Worm (Caenorhabditis elegans): ENCODE measurements around the gene gcst-1.
A peak's percentile ranks its signal among the peaks of the same experiment; 100 is the strongest.

gcst-1 gene

DNA sequence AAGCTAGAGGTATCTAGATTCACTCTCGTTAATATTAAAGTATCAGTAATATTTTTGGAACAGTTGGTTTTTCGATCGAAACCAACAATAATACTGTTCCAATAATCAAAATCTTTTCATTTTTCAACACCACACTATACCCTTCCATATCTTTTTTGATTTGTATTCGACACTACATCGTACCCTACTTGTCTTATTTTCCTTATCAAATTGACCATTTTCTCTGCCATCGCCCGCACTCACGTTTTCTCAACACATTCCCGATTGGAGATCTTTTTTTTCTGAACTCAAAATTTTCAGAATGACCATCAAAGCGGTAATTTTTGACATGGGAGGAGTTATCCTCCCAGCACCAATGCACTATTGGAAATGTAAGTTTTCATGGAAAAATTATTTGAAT, 34.8 kb downstream of the gcst-1 start, which contains the start of gene acds-10:
Gene acds-10 (plus strand): TSS at position 301 of the 400 bp plus-strand sequence.
- TF ChIP-seq eyg-1 (tag; optimal IDR thresholded peaks at IDR 0.05): no peak
- no peak for TF ChIP-seq lin-11 (tag; optimal IDR thresholded peaks at IDR 0.05)
- TF ChIP-seq ceh-6 (GFP tag; optimal IDR thresholded peaks at IDR 0.05): no peak
- no peak for TF ChIP-seq hlh-13 (GFP tag; optimal IDR thresholded peaks at IDR 0.05)
- no peak for TF ChIP-seq T23F11.4 (GFP tag; optimal IDR thresholded peaks at IDR 0.05)
- TF ChIP-seq C38D4.7 (GFP tag; optimal IDR thresholded peaks at IDR 0.05): no peak
- no peak for TF ChIP-seq elt-4 (tag; optimal IDR thresholded peaks at IDR 0.05)
- TF ChIP-seq ceh-14 (tag; optimal IDR thresholded peaks at IDR 0.05): no peak
- TF ChIP-seq nhr-11 (tag; optimal IDR thresholded peaks at IDR 0.05): no peak
- TF ChIP-seq gmeb-2 (tag; optimal IDR thresholded peaks at IDR 0.05): no peak
- TF ChIP-seq ceh-34 (tag; optimal IDR thresholded peaks at IDR 0.05): no peak
- TF ChIP-seq ref-2 (tag; optimal IDR thresholded peaks at IDR 0.05): no peak
- no peak for TF ChIP-seq elt-2 (tag; optimal IDR thresholded peaks at IDR 0.05)

- TF ChIP-seq che-1 (tag; optimal IDR thresholded peaks at IDR 0.05): no peak
- no peak for TF ChIP-seq C38D4.7 (GFP tag; optimal IDR thresholded peaks at IDR 0.05)
- no peak for TF ChIP-seq npax-4 (tag; optimal IDR thresholded peaks at IDR 0.05)
- TF ChIP-seq sdc-2 (tag; optimal IDR thresholded peaks at IDR 0.05): no peak
- TF ChIP-seq ceh-9 (tag; optimal IDR thresholded peaks at IDR 0.05): no peak
- TF ChIP-seq ceh-34 (tag; optimal IDR thresholded peaks at IDR 0.05): no peak
- TF ChIP-seq ceh-2 (tag; optimal IDR thresholded peaks at IDR 0.05): no peak
These were observed 40.7 kb downstream of the gcst-1 start, which contains the start of gene pgph-1 for ce11 chrV:5753432-5753831. Gene pgph-1, minus strand, starts transcription at chrV:5753532.

ce11 chrV:5755203-5755693, 42.5 kb downstream of the gcst-1 start, which contains the start of gene K09H11.11:
Gene K09H11.11, minus strand, starts transcription at chrV:5755253.
- peak; percentile 15 for TF ChIP-seq ceh-31 (tag; optimal IDR thresholded peaks at IDR 0.05)

ce11 chrV:5756193-5756592, 43.5 kb downstream of the gcst-1 start, which contains the start of gene C53A3.3:
Gene C53A3.3, plus strand, starts transcription at chrV:5756493.
- TF ChIP-seq ttx-3 (tag; optimal IDR thresholded peaks at IDR 0.05) (no peak), ceh-14 (tag; optimal IDR thresholded peaks at IDR 0.05) (no peak), hlh-8 (tag; optimal IDR thresholded peaks at IDR 0.05) (no peak), hlh-6 (tag; optimal IDR thresholded peaks at IDR 0.05) (no peak), ceh-6 (GFP tag; optimal IDR thresholded peaks at IDR 0.05) (no peak), fkh-10 (GFP tag; optimal IDR thresholded peaks at IDR 0.05) (no peak), sox-4 (tag; optimal IDR thresholded peaks at IDR 0.05) (no peak), tbx-2 (tag; optimal IDR thresholded peaks at IDR 0.05) (no peak), lim-6 (tag; optimal IDR thresholded peaks at IDR 0.05) (no peak), pqm-1 (tag; optimal IDR thresholded peaks at IDR 0.05) (no peak), ets-4 (tag; optimal IDR thresholded peaks at IDR 0.05) (no peak), mec-3 (tag; optimal IDR thresholded peaks at IDR 0.05; ENCODE audit: borderline replicate concordance) (no peak), pha-4 (tag; optimal IDR thresholded peaks at IDR 0.05) (no peak), elt-4 (tag; optimal IDR thresholded peaks at IDR 0.05) (no peak), nhr-11 (tag; optimal IDR thresholded peaks at IDR 0.05) (no peak), pros-1 (tag; optimal IDR thresholded peaks at IDR 0.05) (no peak), ceh-30 (tag; optimal IDR thresholded peaks at IDR 0.05) (no peak), pat-9 (tag; optimal IDR thresholded peaks at IDR 0.05) (no peak), unc-3 (GFP tag; conservative IDR thresholded peaks at IDR 0.05) (no peak), unc-3 (tag; optimal IDR thresholded peaks at IDR 0.05) (no peak), ceh-48 (tag; optimal IDR thresholded peaks at IDR 0.05) (no peak)

DNA sequence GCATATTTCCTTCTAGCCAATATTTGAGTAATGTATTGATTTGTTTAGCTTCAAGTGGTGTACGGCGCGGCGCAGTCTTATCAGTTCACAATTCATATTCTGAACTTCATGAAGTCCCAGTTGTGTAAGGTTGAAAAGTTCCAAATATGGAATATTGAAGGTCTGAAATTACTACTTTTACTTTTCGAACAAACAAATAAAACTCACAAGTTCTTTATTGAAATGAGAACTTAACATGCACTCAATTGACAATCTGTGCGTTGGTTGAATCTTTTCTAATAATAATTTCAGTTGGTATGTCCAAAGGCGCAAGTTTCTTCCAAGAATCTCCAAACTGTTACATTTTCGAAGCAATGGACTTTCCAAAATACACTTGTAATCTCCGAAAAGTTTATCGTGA, 46.1 kb downstream of the gcst-1 start, which contains the start of gene C53A3.4:
Gene C53A3.4 (minus strand): TSS at position 101 of the 400 bp plus-strand sequence.
- TF ChIP-seq ceh-30 (tag; optimal IDR thresholded peaks at IDR 0.05) (no peak), K09A11.1 (tag; optimal IDR thresholded peaks at IDR 0.05; ENCODE audit: insufficient read depth) (no peak), madf-2 (tag; optimal IDR thresholded peaks at IDR 0.05) (no peak), tbx-2 (tag; optimal IDR thresholded peaks at IDR 0.05) (no peak), ceh-14 (tag; optimal IDR thresholded peaks at IDR 0.05) (no peak), pqm-1 (tag; optimal IDR thresholded peaks at IDR 0.05) (no peak), hlh-30 (tag; optimal IDR thresholded peaks at IDR 0.05; ENCODE audit: insufficient read depth) (no peak), ceh-45 (GFP tag; IDR thresholded peaks at IDR 0.05) (no peak), fax-1 (tag; optimal IDR thresholded peaks at IDR 0.05) (no peak), C08G9.2 (tag; optimal IDR thresholded peaks at IDR 0.05) (no peak), ref-2 (tag; optimal IDR thresholded peaks at IDR 0.05) (no peak)

Measured in whole organism, late embryonic.